Fruit fly (Drosophila melanogaster): ENCODE data around the gene CG1105.

Gene CG1105

DNA sequence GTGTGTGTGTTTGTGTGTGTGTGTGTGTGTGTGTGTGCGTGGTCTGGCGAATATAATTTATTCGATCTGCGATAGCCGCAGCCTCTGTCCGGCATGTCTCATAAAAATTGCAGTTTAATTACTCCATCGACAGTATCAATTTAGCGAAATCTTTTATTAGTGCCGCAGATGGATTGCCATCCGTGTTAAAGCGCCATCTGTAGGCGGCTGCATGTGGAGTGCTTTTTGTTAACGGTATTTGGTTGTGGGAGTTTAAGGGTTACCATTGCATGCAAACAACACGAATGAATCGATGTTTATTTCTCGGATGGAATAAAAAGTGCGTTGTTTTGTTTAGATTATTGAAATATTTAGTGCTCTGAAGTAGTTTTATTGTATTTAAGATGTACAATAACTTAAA, 37.5 kb downstream of the CG1105 start:
- TF ChIP-seq CG17801 (GFP tag; optimal IDR thresholded peaks at IDR 0.05; ENCODE audit: partially characterized antibody), result no peak

- no peak for TF ChIP-seq CG17801 (GFP tag; optimal IDR thresholded peaks at IDR 0.05; ENCODE audit: partially characterized antibody)
These were observed 38.4 kb downstream of the CG1105 start for dm6 chr3R:7028554-7028953.

dm6 chr3R:7025241-7025640, 41.7 kb downstream of the CG1105 start:
- TF ChIP-seq CG17801 (GFP tag; optimal IDR thresholded peaks at IDR 0.05; ENCODE audit: partially characterized antibody), result no peak

DNA sequence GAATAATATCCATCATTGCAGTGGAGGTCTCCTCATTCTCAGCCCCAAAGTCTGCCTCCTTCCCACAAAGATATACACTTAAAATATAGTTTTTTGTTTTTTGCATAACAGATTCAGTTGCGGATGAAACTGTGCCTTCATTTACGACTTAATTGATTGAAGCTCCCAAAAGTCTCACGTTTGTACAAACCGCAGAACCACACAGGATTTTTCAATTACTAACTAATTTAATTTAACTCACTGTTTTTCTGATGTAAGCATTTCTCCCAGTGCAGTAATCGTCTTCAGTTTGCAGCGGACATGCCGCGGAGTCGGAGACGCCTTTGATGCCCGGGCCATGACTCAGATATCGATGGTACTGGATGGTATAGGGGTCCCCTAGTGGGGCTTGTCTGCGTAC, 42.4 kb downstream of the CG1105 start:
- no peak for TF ChIP-seq CG17801 (GFP tag; optimal IDR thresholded peaks at IDR 0.05; ENCODE audit: partially characterized antibody)

Measured in ovary, adult (tissue).